Worm (Caenorhabditis elegans): Measurements from ENCODE around the gene F49E12.8.

Gene F49E12.8

ce11 chrII:8411002-8411401 lies 16.9 kb upstream of the F49E12.8 start:
- TF ChIP-seq ceh-16 (tag; optimal IDR thresholded peaks at IDR 0.05) (no peak), unc-55 (GFP tag; optimal IDR thresholded peaks at IDR 0.05) (no peak), nhr-23 (tag; optimal IDR thresholded peaks at IDR 0.05) (no peak), lin-11 (tag; optimal IDR thresholded peaks at IDR 0.05) (no peak), mab-5 (tag; optimal IDR thresholded peaks at IDR 0.05) (no peak), alr-1 (tag; optimal IDR thresholded peaks at IDR 0.05) (no peak), C34F6.9 (tag; optimal IDR thresholded peaks at IDR 0.05) (no peak), peb-1 (tag; optimal IDR thresholded peaks at IDR 0.05) (no peak)

- TF ChIP-seq elt-3 (tag; optimal IDR thresholded peaks at IDR 0.05) (no peak), nhr-6 (tag; optimal IDR thresholded peaks at IDR 0.05) (no peak), lin-11 (tag; optimal IDR thresholded peaks at IDR 0.05) (no peak), nhr-21 (tag; optimal IDR thresholded peaks at IDR 0.05) (no peak), ceh-82 (tag; optimal IDR thresholded peaks at IDR 0.05) (no peak), sem-4 (tag; optimal IDR thresholded peaks at IDR 0.05) (peak; percentile 28)
Observed at ce11 chrII:8409538-8409937, 15.4 kb upstream of the F49E12.8 start.

- TF ChIP-seq nhr-12 (tag; optimal IDR thresholded peaks at IDR 0.05), result no peak
- no peak for TF ChIP-seq unc-55 (GFP tag; optimal IDR thresholded peaks at IDR 0.05)
- TF ChIP-seq nhr-6 (tag; optimal IDR thresholded peaks at IDR 0.05), result no peak
- TF ChIP-seq egl-27 (tag; optimal IDR thresholded peaks at IDR 0.05), result no peak
- TF ChIP-seq sma-9 (GFP tag; optimal IDR thresholded peaks at IDR 0.05), result no peak
- no peak for TF ChIP-seq sma-9 (tag; optimal IDR thresholded peaks at IDR 0.05)
- TF ChIP-seq ceh-82 (tag; optimal IDR thresholded peaks at IDR 0.05), result no peak
- TF ChIP-seq lin-13 (GFP tag; optimal IDR thresholded peaks at IDR 0.05), result no peak
- no peak for TF ChIP-seq nhr-21 (tag; optimal IDR thresholded peaks at IDR 0.05)
- TF ChIP-seq elt-1 (tag; optimal IDR thresholded peaks at IDR 0.05), result no peak
- TF ChIP-seq ZK546.5 (tag; optimal IDR thresholded peaks at IDR 0.05), result no peak
- TF ChIP-seq nhr-25 (tag; optimal IDR thresholded peaks at IDR 0.05), result no peak
- TF ChIP-seq mbf-1 (tag; optimal IDR thresholded peaks at IDR 0.05), result no peak
- no peak for TF ChIP-seq Y55F3AM.14 (GFP tag; optimal IDR thresholded peaks at IDR 0.05)
- no peak for TF ChIP-seq F13H6.1 (tag; optimal IDR thresholded peaks at IDR 0.05)
Observed at ce11 chrII:8407491-8407890, 13.4 kb upstream of the F49E12.8 start, which contains the start of gene sra-13. Gene sra-13, plus strand, starts transcription at chrII:8407685.

ce11 chrII:8405303-8405702 lies 11.2 kb upstream of the F49E12.8 start, which contains the start of gene ubc-24:
Gene ubc-24, plus strand, starts transcription at chrII:8405603.
- TF ChIP-seq nhr-21 (tag; optimal IDR thresholded peaks at IDR 0.05), result no peak
- no peak for TF ChIP-seq nhr-11 (tag; optimal IDR thresholded peaks at IDR 0.05)
- no peak for TF ChIP-seq nhr-23 (tag; optimal IDR thresholded peaks at IDR 0.05)
- TF ChIP-seq peb-1 (tag; optimal IDR thresholded peaks at IDR 0.05), result no peak
- TF ChIP-seq ztf-1 (GFP tag; conservative IDR thresholded peaks at IDR 0.05), result no peak
- no peak for TF ChIP-seq ceh-82 (tag; optimal IDR thresholded peaks at IDR 0.05)
- no peak for TF ChIP-seq nhr-6 (tag; optimal IDR thresholded peaks at IDR 0.05)
- no peak for TF ChIP-seq lsy-2 (tag; optimal IDR thresholded peaks at IDR 0.05)

- TF ChIP-seq skn-1 (tag; optimal IDR thresholded peaks at IDR 0.05) (no peak), nhr-23 (tag; optimal IDR thresholded peaks at IDR 0.05) (no peak), mab-5 (tag; optimal IDR thresholded peaks at IDR 0.05) (no peak), sem-4 (tag; optimal IDR thresholded peaks at IDR 0.05) (no peak), nhr-237 (tag; optimal IDR thresholded peaks at IDR 0.05) (no peak), nhr-6 (tag; optimal IDR thresholded peaks at IDR 0.05) (no peak), snpc-4 (tag; optimal IDR thresholded peaks at IDR 0.05) (no peak), sma-3 (GFP tag; optimal IDR thresholded peaks at IDR 0.05) (no peak)
Observed at ce11 chrII:8404748-8405147, 10.6 kb upstream of the F49E12.8 start, which contains the start of gene skpo-1. Gene skpo-1, minus strand, starts transcription at chrII:8404848.

- peak; percentile 30 for TF ChIP-seq fos-1 (tag; optimal IDR thresholded peaks at IDR 0.05)
- no peak for TF ChIP-seq dmd-4 (tag; optimal IDR thresholded peaks at IDR 0.05)
Observed at ce11 chrII:8399997-8400396, 5.9 kb upstream of the F49E12.8 start.

All from whole organism, L2 larva.